Worm (Caenorhabditis elegans) whole organism, mixed stage, embryonic: ENCODE data around the gene Y41D4A.7.

Source experiments
- blmp-1 ChIP-seq: fragments of 150-350 bp; optimal IDR thresholded peaks from 2 replicates; lab custom pipeline; 2014; ENCODE audit warnings: missing biosample characterization, missing genetic modification characterization
- ces-1 ChIP-seq: fragments of 150-350 bp; optimal IDR thresholded peaks from 2 replicates; lab custom pipeline; 2014; ENCODE audit warnings: missing biosample characterization, missing genetic modification reagents, missing genetic modification characterization
- elt-1 ChIP-seq: sonication (generic microtip); optimal IDR thresholded peaks from 2 replicates; lab custom pipeline; 2017; ENCODE audit warnings: missing genetic modification characterization, mild to moderate bottlenecking, missing compliant biosample characterization, antibody characterized with exemption, moderate library complexity, borderline replicate concordance; ENCODE audit not compliant: insufficient read depth
- lin-13 ChIP-seq: fragments of 150-350 bp; optimal IDR thresholded peaks from 2 replicates; lab custom pipeline; 2014; ENCODE audit warnings: missing biosample characterization, missing genetic modification characterization
- lsy-2 ChIP-seq: fragments of 150-350 bp; optimal IDR thresholded peaks from 2 replicates; lab custom pipeline; 2014; ENCODE audit warnings: missing biosample characterization, missing genetic modification characterization
- mab-5 ChIP-seq: fragments of 150-350 bp; optimal IDR thresholded peaks from 2 replicates; lab custom pipeline; 2014; ENCODE audit warnings: missing biosample characterization, missing genetic modification characterization
- nhr-237 ChIP-seq: fragments of 150-350 bp; optimal IDR thresholded peaks from 2 replicates; lab custom pipeline; 2014; ENCODE audit warnings: missing biosample characterization, missing genetic modification characterization
- nhr-76 ChIP-seq: sonication (generic microtip); optimal IDR thresholded peaks from 2 replicates; lab custom pipeline; 2017; ENCODE audit warnings: missing biosample characterization, missing genetic modification characterization
- pha-4 ChIP-seq: fragments of 150-350 bp; optimal IDR thresholded peaks from 2 replicates; lab custom pipeline; 2018; ENCODE audit warnings: missing biosample characterization, missing genetic modification reagents, missing genetic modification characterization
- sem-2 ChIP-seq: fragments of 200-800 bp; sonication (Bioruptor generic); optimal IDR thresholded peaks from 2 replicates; lab custom pipeline; 2018; ENCODE audit warnings: mild to moderate bottlenecking, missing genetic modification characterization, missing compliant biosample characterization
- snpc-4 ChIP-seq: fragments of 150-350 bp; optimal IDR thresholded peaks from 2 replicates; lab custom pipeline; 2014; ENCODE audit warnings: missing biosample characterization, missing genetic modification characterization
- unc-39 ChIP-seq: fragments of 150-350 bp; optimal IDR thresholded peaks from 2 replicates; lab custom pipeline; 2014; ENCODE audit warnings: missing biosample characterization, missing genetic modification characterization

DNA sequence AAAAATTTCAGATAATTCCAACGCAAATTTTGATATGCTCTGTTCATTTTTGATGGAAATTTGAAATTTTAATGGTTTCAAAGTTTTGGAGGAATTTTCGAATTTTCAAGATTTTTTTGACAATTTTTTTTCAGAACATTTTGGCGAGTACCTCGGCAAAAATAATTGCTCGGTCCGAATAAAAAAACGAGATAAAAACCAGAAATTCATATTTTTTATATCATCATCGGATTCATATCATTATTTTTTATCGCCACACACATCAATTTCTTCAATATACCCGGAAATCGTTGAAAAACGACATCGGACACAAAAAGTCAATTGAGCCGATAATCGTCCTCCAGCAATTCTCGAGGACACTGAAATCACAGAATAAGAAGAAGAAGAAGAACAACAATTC lies 30.4 kb upstream of the Y41D4A.7 start:
- no peak for TF ChIP-seq ces-1 (GFP tag; lab: Kevin White, UChicago)
- no peak for TF ChIP-seq nhr-237
- TF ChIP-seq lsy-2 (tag; lab: Kevin White, UChicago), result no peak
- no peak for TF ChIP-seq unc-39 (tag; lab: Kevin White, UChicago)
- TF ChIP-seq sem-2 (GFP tag; lab: Kevin White, UChicago), result no peak
- TF ChIP-seq lin-13 (tag; lab: Kevin White, UChicago), result no peak
- no peak for TF ChIP-seq blmp-1 (tag; lab: Kevin White, UChicago)
- no peak for TF ChIP-seq elt-1 (tag; lab: Kevin White, UChicago)
- TF ChIP-seq nhr-76 (tag; lab: Kevin White, UChicago), result no peak
- TF ChIP-seq snpc-4 (tag; lab: Kevin White, UChicago), result no peak
- TF ChIP-seq pha-4, result no peak
- no peak for TF ChIP-seq mab-5 (tag; lab: Kevin White, UChicago)
